Worm (Caenorhabditis elegans) whole organism, young adult: ENCODE measurements around the gene mrpl-18.

Source experiments
- C17E4.6 ChIP-seq: fragments of 200-800 bp; sonication (Bioruptor generic); IDR thresholded peaks from 2 replicates; pipeline ENCODE4 v1.3.6; 2022; ENCODE audit warnings: missing genetic modification reagents, missing genetic modification characterization, missing compliant biosample characterization
- F22D6.2 ChIP-seq: sonication (generic microtip); optimal IDR thresholded peaks from 2 replicates; lab custom pipeline; 2016; ENCODE audit warnings: mild to moderate bottlenecking, missing genetic modification characterization, missing compliant biosample characterization
- F23B12.7 ChIP-seq: sonication (generic microtip); optimal IDR thresholded peaks from 2 replicates; lab custom pipeline; 2017; ENCODE audit warnings: missing genetic modification characterization, mild to moderate bottlenecking, missing compliant biosample characterization, antibody characterized with exemption, moderate library complexity; ENCODE audit not compliant: insufficient read depth
- F33H1.4 ChIP-seq: fragments of 200-800 bp; sonication (Bioruptor generic); IDR thresholded peaks from 2 replicates; pipeline ENCODE4 v1.3.6; 2022; ENCODE audit warnings: missing genetic modification reagents, missing genetic modification characterization, missing compliant biosample characterization
- F55B11.4 ChIP-seq: sonication (generic microtip); optimal IDR thresholded peaks from 2 replicates; lab custom pipeline; 2016; ENCODE audit warnings: missing compliant biosample characterization, missing genetic modification characterization, borderline replicate concordance; ENCODE audit not compliant: insufficient read depth
- K12H6.12 ChIP-seq: fragments of 200-800 bp; sonication (Bioruptor generic); optimal IDR thresholded peaks from 2 replicates; lab custom pipeline; 2018; ENCODE audit warnings: mild to moderate bottlenecking, missing genetic modification characterization, missing compliant biosample characterization
- aptf-2 ChIP-seq: fragments of 200-800 bp; sonication (Bioruptor generic); conservative IDR thresholded peaks from 2 replicates; pipeline ENCODE4 v1.3.6; 2022; ENCODE audit warnings: missing genetic modification reagents, missing genetic modification characterization, missing compliant biosample characterization
- athp-1 ChIP-seq: sonication (generic microtip); optimal IDR thresholded peaks from 2 replicates; lab custom pipeline; 2017; ENCODE audit warnings: mild to moderate bottlenecking, missing genetic modification characterization, missing compliant biosample characterization
- attf-5 ChIP-seq: fragments of 200-800 bp; sonication (Bioruptor generic); optimal IDR thresholded peaks from 2 replicates; lab custom pipeline; 2018; ENCODE audit warnings: mild to moderate bottlenecking, missing genetic modification characterization, missing compliant biosample characterization
- attf-6 ChIP-seq: fragments of 200-800 bp; sonication (Bioruptor generic); IDR thresholded peaks from 2 replicates; pipeline ENCODE4 v1.3.6; 2022; ENCODE audit warnings: missing genetic modification reagents, missing genetic modification characterization, missing compliant biosample characterization
- bed-2 ChIP-seq: fragments of 200-800 bp; sonication (Bioruptor generic); IDR thresholded peaks from 2 replicates; pipeline ENCODE4 v1.3.6; 2022; ENCODE audit warnings: missing genetic modification reagents, missing genetic modification characterization, missing compliant biosample characterization
- cebp-2 ChIP-seq: fragments of 200-800 bp; sonication (Bioruptor generic); IDR thresholded peaks from 2 replicates; pipeline ENCODE4 v1.3.6; 2022; ENCODE audit warnings: missing genetic modification characterization, missing compliant biosample characterization
- ceh-100 ChIP-seq: fragments of 200-800 bp; sonication (Bioruptor generic); IDR thresholded peaks from 2 replicates; pipeline ENCODE4 v1.3.6; 2022; ENCODE audit warnings: missing genetic modification reagents, missing genetic modification characterization, missing compliant biosample characterization
- ceh-40 ChIP-seq: fragments of 200-800 bp; sonication (Bioruptor generic); IDR thresholded peaks from 2 replicates; pipeline ENCODE4 v1.3.6; 2022; ENCODE audit warnings: missing genetic modification characterization, missing compliant biosample characterization
- ceh-58 ChIP-seq: fragments of 200-800 bp; sonication (Bioruptor generic); IDR thresholded peaks from 2 replicates; pipeline ENCODE4 v1.3.6; 2022; ENCODE audit warnings: missing genetic modification characterization, missing compliant biosample characterization
- ceh-91 ChIP-seq: fragments of 200-800 bp; sonication (Bioruptor generic); IDR thresholded peaks from 2 replicates; pipeline ENCODE4 v1.3.6; 2022; ENCODE audit warnings: missing genetic modification reagents, missing genetic modification characterization, missing compliant biosample characterization
- die-1 ChIP-seq: sonication (generic microtip); optimal IDR thresholded peaks from 2 replicates; lab custom pipeline; 2016; ENCODE audit warnings: missing genotype, mild to moderate bottlenecking, missing genetic modification characterization, missing compliant biosample characterization
- dpff-1 ChIP-seq: sonication (generic microtip); optimal IDR thresholded peaks from 2 replicates; lab custom pipeline; 2017; ENCODE audit warnings: mild to moderate bottlenecking, missing genetic modification characterization, missing compliant biosample characterization
- fkh-3 ChIP-seq: sonication (generic microtip); optimal IDR thresholded peaks from 2 replicates; lab custom pipeline; 2016; ENCODE audit warnings: mild to moderate bottlenecking, missing genetic modification characterization, missing compliant biosample characterization
- him-1 ChIP-seq: sonication (generic microtip); optimal IDR thresholded peaks from 2 replicates; lab custom pipeline; 2016; ENCODE audit warnings: missing genotype, missing genetic modification reagents, missing genetic modification characterization, missing compliant biosample characterization
- hlh-12 ChIP-seq: sonication (generic microtip); optimal IDR thresholded peaks from 2 replicates; lab custom pipeline; 2016; ENCODE audit warnings: missing genetic modification characterization, missing compliant biosample characterization
- hrde-1 ChIP-seq: sonication (generic microtip); optimal IDR thresholded peaks from 2 replicates; lab custom pipeline; 2016; ENCODE audit warnings: missing genetic modification characterization, mild to moderate bottlenecking, missing compliant biosample characterization, moderate library complexity, missing genotype, missing genetic modification reagents, borderline replicate concordance
- let-526 ChIP-seq: fragments of 200-800 bp; sonication (Bioruptor generic); IDR thresholded peaks from 2 replicates; pipeline ENCODE4 v1.3.6; 2022; ENCODE audit warnings: missing genetic modification reagents, missing genetic modification characterization, missing compliant biosample characterization
- lin-35 ChIP-seq, 3 experiments: fragments of 150-350 bp in 2 of 3; sonication (generic microtip) in 1 of 3; optimal IDR thresholded peaks; 2 replicates each; lab custom pipeline; 2014 to 2018; ENCODE audit warnings: missing biosample characterization in 3 of 3, missing genetic modification characterization in 3 of 3, missing genetic modification reagents in 3 of 3
- lin-40 ChIP-seq: sonication (generic microtip); optimal IDR thresholded peaks from 2 replicates; lab custom pipeline; 2016; ENCODE audit warnings: missing genetic modification characterization, mild to moderate bottlenecking, missing compliant biosample characterization, missing genotype, missing genetic modification reagents
- madf-8 ChIP-seq: fragments of 200-800 bp; sonication (Bioruptor generic); conservative IDR thresholded peaks from 2 replicates; pipeline ENCODE4 v1.3.6; 2022; ENCODE audit warnings: missing genetic modification reagents, missing genetic modification characterization, missing compliant biosample characterization
- mxl-1 ChIP-seq: sonication (generic microtip); optimal IDR thresholded peaks from 2 replicates; lab custom pipeline; 2016; ENCODE audit warnings: missing genetic modification characterization, missing compliant biosample characterization
- nfya-1 ChIP-seq: sonication (generic microtip); optimal IDR thresholded peaks from 2 replicates; lab custom pipeline; 2017; ENCODE audit warnings: antibody characterized with exemption, missing compliant biosample characterization, missing genetic modification characterization, borderline replicate concordance; ENCODE audit not compliant: insufficient read depth
- nfyb-1 ChIP-seq: fragments of 200-800 bp; sonication (Bioruptor generic); IDR thresholded peaks from 2 replicates; pipeline ENCODE4 v1.3.6; 2022; ENCODE audit warnings: missing genetic modification reagents, missing genetic modification characterization, missing compliant biosample characterization
- nhr-120 ChIP-seq: fragments of 200-800 bp; sonication (Bioruptor generic); IDR thresholded peaks from 2 replicates; pipeline ENCODE4 v1.3.6; 2022; ENCODE audit warnings: missing genetic modification characterization, missing compliant biosample characterization
- sdz-38 ChIP-seq: sonication (generic microtip); optimal IDR thresholded peaks from 2 replicates; lab custom pipeline; 2016; ENCODE audit warnings: missing genotype, missing genetic modification characterization, missing compliant biosample characterization
- snpc-1.1 ChIP-seq: sonication (generic microtip); optimal IDR thresholded peaks from 2 replicates; lab custom pipeline; 2017; ENCODE audit warnings: missing genetic modification characterization, mild to moderate bottlenecking, missing compliant biosample characterization, antibody characterized with exemption, moderate library complexity, missing genotype, missing genetic modification reagents; ENCODE audit not compliant: insufficient read depth
- snpc-4 ChIP-seq, 5 experiments: fragments of 150-350 bp in 1 of 5; sonication (generic microtip) in 4 of 5; optimal IDR thresholded peaks; 2 replicates each; lab custom pipeline; 2014 to 2018; ENCODE audit warnings: missing genetic modification characterization in 5 of 5, missing biosample characterization in 3 of 5, antibody characterized with exemption in 2 of 5, mild to moderate bottlenecking in 2 of 5, missing compliant biosample characterization in 2 of 5, missing genotype in 2 of 5, moderate library complexity in 2 of 5, missing genetic modification reagents in 1 of 5
- sptf-2 ChIP-seq: fragments of 200-800 bp; sonication (Bioruptor generic); optimal IDR thresholded peaks from 2 replicates; lab custom pipeline; 2018; ENCODE audit warnings: mild to moderate bottlenecking, missing genetic modification characterization, missing compliant biosample characterization
- unc-130 ChIP-seq: sonication (generic microtip); optimal IDR thresholded peaks from 2 replicates; lab custom pipeline; 2016; ENCODE audit warnings: missing genetic modification reagents, missing genetic modification characterization, missing compliant biosample characterization
- unc-62 ChIP-seq: fragments of 150-350 bp; optimal IDR thresholded peaks from 2 replicates; lab custom pipeline; 2014; ENCODE audit warnings: missing biosample characterization, missing genetic modification reagents, missing genetic modification characterization
- xnd-1 ChIP-seq: sonication (generic microtip); optimal IDR thresholded peaks from 2 replicates; lab custom pipeline; 2016; ENCODE audit warnings: missing genotype, missing genetic modification reagents, missing genetic modification characterization, missing compliant biosample characterization
- zfh-2 ChIP-seq: fragments of 200-800 bp; sonication (Bioruptor generic); conservative IDR thresholded peaks from 2 replicates; pipeline ENCODE4 v1.3.6; 2022; ENCODE audit warnings: missing genetic modification reagents, missing genetic modification characterization, missing compliant biosample characterization
- ztf-18 ChIP-seq: sonication (generic microtip); optimal IDR thresholded peaks from 2 replicates; lab custom pipeline; 2016; ENCODE audit warnings: missing genotype, mild to moderate bottlenecking, missing genetic modification characterization, missing compliant biosample characterization
- ztf-22 ChIP-seq: fragments of 200-800 bp; sonication (Bioruptor generic); optimal IDR thresholded peaks from 2 replicates; lab custom pipeline; 2018; ENCODE audit warnings: mild to moderate bottlenecking, missing genetic modification characterization, moderate library complexity, missing compliant biosample characterization

Gene mrpl-18

ce11 chrIII:8181581-8181980, 36.8 kb downstream of the mrpl-18 start, which contains the start of gene spc-2:
TSS of gene spc-2 (plus strand) at chrIII:8181881.
- TF ChIP-seq ceh-58 (no peak), die-1 (no peak), C17E4.6 (GFP tag; lab: Robert Waterston, UW) (no peak), cebp-2 (GFP tag; lab: Robert Waterston, UW) (no peak), xnd-1 (tag; lab: Kevin White, UChicago) (no peak), ztf-18 (tag; lab: Kevin White, UChicago) (no peak)

ce11 chrIII:8182573-8182972, 37.8 kb downstream of the mrpl-18 start:
- TF ChIP-seq F33H1.4 (GFP tag; lab: Robert Waterston, UW) (no peak), nhr-120 (GFP tag; lab: Robert Waterston, UW) (no peak), lin-35 (GFP tag; optimal IDR thresholded peaks at IDR 0.05; lab: Kevin White, UChicago) (no peak), bed-2 (no peak), ceh-40 (GFP tag; lab: Robert Waterston, UW) (no peak), nfyb-1 (GFP tag; lab: Robert Waterston, UW) (no peak), him-1 (tag; lab: Kevin White, UChicago) (no peak), ztf-22 (GFP tag; lab: Kevin White, UChicago) (no peak), unc-130 (no peak), hrde-1 (no peak), snpc-1.1 (tag; lab: Kevin White, UChicago) (no peak), mxl-1 (no peak), fkh-3 (no peak), F23B12.7 (tag; lab: Kevin White, UChicago) (no peak), aptf-2 (no peak), cebp-2 (GFP tag; lab: Robert Waterston, UW) (no peak)

ce11 chrIII:8185130-8185529, 40.3 kb downstream of the mrpl-18 start:
- no peak for TF ChIP-seq let-526 (GFP tag; lab: Robert Waterston, UW)
- TF ChIP-seq F22D6.2: no peak
- no peak for TF ChIP-seq unc-62 (GFP tag; lab: Kevin White, UChicago)
- no peak for TF ChIP-seq sdz-38 (tag; lab: Kevin White, UChicago)
- no peak for TF ChIP-seq lin-35 (GFP tag; optimal IDR thresholded peaks at IDR 0.05; lab: Kevin White, UChicago)
- no peak for TF ChIP-seq F23B12.7 (tag; lab: Kevin White, UChicago)
- TF ChIP-seq ceh-100 (GFP tag; lab: Robert Waterston, UW): no peak
- no peak for TF ChIP-seq madf-8 (GFP tag; lab: Robert Waterston, UW)
- TF ChIP-seq cebp-2 (GFP tag; lab: Robert Waterston, UW): no peak
- no peak for TF ChIP-seq attf-5 (GFP tag; lab: Kevin White, UChicago)
- TF ChIP-seq attf-6 (GFP tag; lab: Robert Waterston, UW): no peak
- no peak for TF ChIP-seq ztf-18 (tag; lab: Kevin White, UChicago)
- no peak for TF ChIP-seq zfh-2
- TF ChIP-seq nfya-1 (tag; lab: Kevin White, UChicago): no peak
- TF ChIP-seq, all 124 proteins: peak for 0

- no peak for TF ChIP-seq K12H6.12
- no peak for TF ChIP-seq snpc-4 (GFP tag; optimal IDR thresholded peaks at IDR 0.05; lab: Kevin White, UChicago)
- no peak for TF ChIP-seq snpc-4 (tag; optimal IDR thresholded peaks at IDR 0.05; lab: Kevin White, UChicago)
- TF ChIP-seq dpff-1: no peak
- no peak for TF ChIP-seq sptf-2
- TF ChIP-seq ztf-18 (tag; lab: Kevin White, UChicago): no peak
- no peak for TF ChIP-seq mxl-1
- no peak for TF ChIP-seq lin-40 (tag; lab: Kevin White, UChicago)
- no peak for TF ChIP-seq athp-1 (tag; lab: Kevin White, UChicago)
- no peak for TF ChIP-seq bed-2
- no peak for TF ChIP-seq hlh-12 (tag; lab: Kevin White, UChicago)
- no peak for TF ChIP-seq F55B11.4 (tag; lab: Kevin White, UChicago)
- TF ChIP-seq ceh-91: no peak
Measured at ce11 chrIII:8190505-8190904, 45.7 kb downstream of the mrpl-18 start, which contains the start of gene C50C3.19. TSS of gene C50C3.19 (plus strand) at chrIII:8190805.
